Worm (Caenorhabditis elegans) whole organism, dauer: Measurements from ENCODE around the gene C47E8.9.

Experiments
- unc-62 ChIP-seq: sonication (generic microtip); optimal IDR thresholded peaks from 2 replicates; lab custom pipeline; 2017; ENCODE audit warnings: missing biosample characterization, missing genetic modification reagents, missing genetic modification characterization

Gene C47E8.9

ce11 chrV:14663006-14663405, at the start of gene C47E8.9:
Gene C47E8.9 (plus strand): TSS chrV:14663306.
- TF ChIP-seq unc-62 = no peak

ce11 chrV:14614454-14614853, 48.7 kb upstream of the C47E8.9 start:
- no peak for TF ChIP-seq unc-62

DNA sequence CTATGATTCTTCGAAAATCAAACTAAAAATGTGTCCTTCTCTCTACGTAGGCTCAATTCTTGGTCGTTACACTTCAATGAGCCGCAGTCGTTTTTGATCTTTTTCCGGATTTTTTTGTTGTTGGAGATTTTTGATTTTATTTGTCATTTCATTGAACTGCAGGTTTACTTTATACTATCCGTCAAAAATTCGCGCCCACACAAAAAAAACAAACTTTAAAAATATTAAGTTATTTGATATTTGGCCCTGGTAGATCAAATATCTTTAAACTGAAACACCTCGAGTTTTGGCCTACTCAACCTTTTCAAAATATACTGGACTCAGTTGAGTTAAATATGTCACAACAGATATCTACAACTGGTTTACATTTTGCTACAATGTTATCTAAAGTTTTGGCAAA, 47.4 kb upstream of the C47E8.9 start:
- TF ChIP-seq unc-62 = no peak

- TF ChIP-seq unc-62 = no peak
These were observed 45.4 kb upstream of the C47E8.9 start for ce11 chrV:14617711-14618110.

ce11 chrV:14620311-14620710, 42.8 kb upstream of the C47E8.9 start:
- no peak for TF ChIP-seq unc-62

DNA sequence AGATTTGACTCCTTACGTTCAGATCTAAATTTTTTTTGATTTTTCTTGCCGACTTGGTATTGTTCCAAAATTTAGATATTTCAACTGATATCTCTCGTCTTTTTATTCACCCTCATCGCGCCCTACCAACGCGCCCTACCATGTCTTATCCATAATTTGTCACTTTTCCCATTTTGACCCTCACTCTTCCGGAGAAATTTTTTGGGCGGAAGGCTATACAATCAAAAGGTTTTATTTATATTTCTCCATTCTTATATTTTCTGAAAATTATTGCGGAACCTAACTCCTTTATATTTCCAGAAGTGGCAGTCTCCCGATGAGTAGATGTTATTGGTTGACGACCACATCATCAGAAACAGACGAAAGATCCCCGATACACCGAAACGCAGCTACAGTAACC, 42.3 kb upstream of the C47E8.9 start, which contains the start of gene hot-1:
Gene hot-1, plus strand, starts transcription at position 301 of the 400 bp plus-strand sequence.
- TF ChIP-seq unc-62 = no peak

DNA sequence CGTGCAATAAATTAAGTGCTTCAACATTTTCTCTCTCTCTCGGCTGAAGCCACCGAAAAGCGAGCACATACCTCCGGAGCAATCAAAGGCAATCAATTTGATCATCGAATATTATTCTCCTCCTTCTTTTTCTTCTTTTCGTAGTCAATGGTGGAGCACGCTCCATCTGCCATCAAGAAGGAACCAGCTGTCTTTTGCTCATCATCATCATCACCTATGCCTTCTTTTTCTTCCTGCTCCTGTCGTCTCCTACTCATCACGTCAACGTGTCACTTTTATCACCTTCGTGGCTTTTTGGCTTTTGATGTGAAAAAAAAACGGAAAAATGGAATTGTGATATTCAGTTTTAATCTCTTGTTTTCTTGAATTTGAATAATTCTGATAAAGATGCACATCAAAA, 37.4 kb upstream of the C47E8.9 start:
- TF ChIP-seq unc-62 = no peak

DNA sequence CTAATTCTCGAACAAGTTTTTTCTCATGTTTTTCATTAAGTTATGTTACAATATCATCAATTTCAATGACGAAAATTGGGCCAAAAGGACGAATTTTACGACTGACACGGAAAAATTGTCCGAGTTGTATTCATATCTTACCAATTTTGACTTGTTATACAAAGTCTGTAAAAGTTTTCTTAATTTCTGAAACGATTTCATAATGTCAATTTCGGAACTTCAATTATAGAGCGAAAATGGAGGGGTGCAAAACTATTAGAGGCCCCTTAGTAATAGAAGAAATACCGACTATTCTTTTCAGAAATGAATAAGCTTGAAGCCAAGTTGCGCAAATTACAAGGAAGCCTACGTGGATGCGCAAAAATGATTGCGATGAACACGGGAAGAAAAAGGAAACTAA, 31.5 kb upstream of the C47E8.9 start, which contains the start of gene F43D2.3:
Gene F43D2.3, plus strand, starts transcription at position 301 of the 400 bp plus-strand sequence.
- TF ChIP-seq unc-62 = no peak

ce11 chrV:14633319-14633718, 29.8 kb upstream of the C47E8.9 start:
- no peak for TF ChIP-seq unc-62

DNA sequence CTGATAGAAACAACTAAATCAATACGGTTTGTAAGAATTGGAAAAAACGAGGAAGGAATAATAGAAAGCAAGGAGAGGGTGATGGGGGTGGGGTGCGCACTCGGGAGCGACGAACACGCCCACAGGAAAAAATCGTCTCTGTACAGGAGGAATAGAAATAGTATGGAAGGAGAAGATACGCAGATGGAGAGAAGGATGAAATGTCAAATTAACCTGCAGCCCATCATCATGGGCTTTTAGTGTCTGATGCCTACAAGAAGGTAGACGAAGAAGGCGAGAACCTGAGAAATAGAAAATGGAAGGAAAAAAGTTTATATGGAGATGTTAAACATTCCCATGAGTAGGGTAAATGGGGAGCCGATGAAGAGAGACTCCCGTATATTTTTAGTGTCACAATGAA, 28.0 kb upstream of the C47E8.9 start, which contains the start of gene F43D2.6:
Gene F43D2.6, minus strand, starts transcription at position 62 of the 400 bp plus-strand sequence.
- TF ChIP-seq unc-62 = no peak

DNA sequence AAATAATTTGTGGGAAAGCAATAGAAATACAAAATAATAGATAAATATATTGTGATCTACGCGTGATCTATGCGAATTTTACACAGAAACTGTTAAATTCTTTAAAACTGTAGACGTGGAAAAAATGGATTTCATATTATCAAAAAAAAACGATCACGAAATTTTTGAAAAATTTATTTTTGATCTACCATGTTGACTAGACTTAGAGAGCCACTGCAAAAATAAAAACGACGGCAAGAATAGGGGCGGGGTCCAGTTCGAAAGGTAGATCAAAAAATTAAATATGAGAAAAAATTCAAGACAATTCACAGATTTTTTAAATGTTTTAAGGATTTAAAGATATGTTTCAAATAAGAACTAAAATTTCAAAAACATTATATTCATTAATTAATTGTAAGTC, 25.0 kb upstream of the C47E8.9 start:
- TF ChIP-seq unc-62 = no peak

ce11 chrV:14640071-14640470, 23.0 kb upstream of the C47E8.9 start, which contains the start of gene F43D2.7:
Gene F43D2.7 (minus strand): TSS chrV:14640171.
- TF ChIP-seq unc-62 = no peak

- TF ChIP-seq unc-62 = no peak
These were observed 22.3 kb upstream of the C47E8.9 start, which contains the start of gene C54G10.1 for ce11 chrV:14640769-14641168. Gene C54G10.1 (plus strand): TSS chrV:14641101.

- TF ChIP-seq unc-62 = no peak
These were observed 21.1 kb upstream of the C47E8.9 start for ce11 chrV:14642016-14642415.

ce11 chrV:14645817-14646789, 17.0 kb upstream of the C47E8.9 start, which contains the start of the genes rfc-1 and pmp-3:
Gene rfc-1 (minus strand): TSS chrV:14645979.
Gene pmp-3 (plus strand): TSS chrV:14646739.
- no peak for TF ChIP-seq unc-62

DNA sequence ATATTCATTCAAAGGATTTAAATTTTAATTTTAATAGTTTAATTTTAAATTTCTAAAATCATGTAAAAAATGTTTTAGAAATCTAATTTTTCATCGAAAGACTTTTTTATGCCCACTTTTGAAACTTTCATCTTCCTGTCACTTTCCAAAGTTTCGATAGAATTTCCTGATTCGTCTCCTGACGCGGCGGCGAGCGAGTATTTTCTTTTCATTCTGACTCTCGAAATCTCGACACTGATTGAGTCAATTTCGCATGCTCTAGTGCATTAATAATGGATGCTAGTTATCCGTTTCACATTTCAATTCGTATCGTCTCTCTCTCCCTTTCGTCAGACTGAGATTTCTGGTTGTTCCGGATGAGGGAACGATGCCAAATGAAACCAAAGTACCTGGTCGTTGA, 14.3 kb upstream of the C47E8.9 start:
- TF ChIP-seq unc-62 = no peak

DNA sequence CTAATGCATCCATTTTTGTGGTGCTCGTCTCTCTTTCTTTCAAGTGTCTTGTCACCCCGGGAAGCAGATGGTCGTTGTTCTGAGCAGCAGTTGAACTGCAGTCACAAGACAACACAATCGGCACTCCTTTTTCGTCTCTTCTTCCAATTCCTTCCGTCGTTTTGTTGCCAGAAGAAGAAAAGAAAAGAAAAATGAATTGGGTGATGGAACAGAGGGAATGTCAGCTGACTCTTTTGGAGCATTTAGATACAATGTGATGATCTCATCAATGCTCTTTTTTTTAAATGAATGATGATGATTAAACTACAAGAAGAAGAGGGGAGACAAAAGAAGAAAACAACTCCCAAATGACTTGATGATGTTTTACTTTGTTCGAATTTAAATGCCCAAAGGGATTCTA, 13.2 kb upstream of the C47E8.9 start:
- no peak for TF ChIP-seq unc-62

DNA sequence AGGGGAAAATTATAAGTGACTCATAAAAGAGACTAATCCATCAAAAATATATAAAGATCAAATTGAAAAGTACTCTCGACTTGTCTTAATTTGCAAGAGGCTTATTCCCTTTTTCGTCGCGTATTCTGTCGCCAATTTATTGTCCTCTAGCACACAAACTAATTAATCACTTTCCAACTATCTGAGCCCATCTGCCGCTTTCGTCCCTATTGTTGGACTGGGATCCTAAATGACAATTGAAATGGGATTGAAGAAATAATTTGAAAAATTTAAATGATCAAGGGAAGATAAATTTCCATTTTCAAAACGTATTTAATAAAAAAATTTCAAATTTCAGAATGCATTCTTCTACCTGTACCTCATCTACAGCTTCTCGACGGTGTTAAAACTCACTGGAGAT, 12.5 kb upstream of the C47E8.9 start:
- TF ChIP-seq unc-62 = no peak
